Worm (Caenorhabditis elegans): Measurements from ENCODE around the gene noca-2.
A peak's percentile ranks its signal among the peaks of the same experiment; 100 is the strongest.

The noca-2 gene

DNA sequence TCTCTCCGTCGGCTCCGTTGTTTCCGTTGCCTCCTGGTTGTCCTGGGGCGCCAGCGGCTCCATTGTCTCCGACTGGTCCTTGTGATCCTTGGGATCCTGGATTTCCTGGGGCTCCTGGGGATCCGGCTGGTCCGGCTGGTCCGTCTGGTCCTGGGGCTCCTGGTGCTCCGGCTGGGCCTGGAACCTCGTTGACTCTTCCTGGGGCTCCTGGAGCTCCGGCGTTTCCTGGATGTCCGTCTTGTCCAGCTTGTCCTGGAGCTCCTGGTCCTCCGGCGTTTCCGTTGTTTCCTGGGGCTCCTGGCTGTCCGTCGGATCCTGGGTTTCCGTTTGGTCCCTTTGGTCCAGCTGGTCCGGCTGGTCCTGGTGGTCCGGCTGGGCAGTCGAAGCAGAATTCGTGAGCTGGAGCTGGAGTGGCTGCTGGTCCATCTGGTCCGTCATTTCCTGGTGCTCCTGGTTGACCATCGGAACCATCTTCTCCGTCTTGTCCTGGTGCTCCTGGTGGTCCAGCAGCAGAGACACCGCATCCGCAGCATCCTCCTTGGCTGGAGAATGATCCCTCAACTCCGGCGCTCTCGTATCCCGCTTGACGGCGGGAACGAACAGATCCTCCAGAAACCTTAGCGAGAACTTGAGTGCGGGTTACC, 44.6 kb downstream of the noca-2 start:
- TF ChIP-seq set-16 (GFP tag; IDR thresholded peaks at IDR 0.05): peak; percentile 98
- 0 out of 4 replicates have a peak, but pooled peaks of 1 of the 2 experiments have one; percentile 23 for TF ChIP-seq madf-5 (GFP tag; IDR thresholded peaks at IDR 0.05)
- no peak for TF ChIP-seq F10B5.3 (tag; optimal IDR thresholded peaks at IDR 0.05)
- TF ChIP-seq aha-1 (tag): peak; percentile 58
- no peak for TF ChIP-seq nhr-102 (tag; optimal IDR thresholded peaks at IDR 0.05)
- TF ChIP-seq nhr-111 (GFP tag; optimal IDR thresholded peaks at IDR 0.05): no peak

DNA sequence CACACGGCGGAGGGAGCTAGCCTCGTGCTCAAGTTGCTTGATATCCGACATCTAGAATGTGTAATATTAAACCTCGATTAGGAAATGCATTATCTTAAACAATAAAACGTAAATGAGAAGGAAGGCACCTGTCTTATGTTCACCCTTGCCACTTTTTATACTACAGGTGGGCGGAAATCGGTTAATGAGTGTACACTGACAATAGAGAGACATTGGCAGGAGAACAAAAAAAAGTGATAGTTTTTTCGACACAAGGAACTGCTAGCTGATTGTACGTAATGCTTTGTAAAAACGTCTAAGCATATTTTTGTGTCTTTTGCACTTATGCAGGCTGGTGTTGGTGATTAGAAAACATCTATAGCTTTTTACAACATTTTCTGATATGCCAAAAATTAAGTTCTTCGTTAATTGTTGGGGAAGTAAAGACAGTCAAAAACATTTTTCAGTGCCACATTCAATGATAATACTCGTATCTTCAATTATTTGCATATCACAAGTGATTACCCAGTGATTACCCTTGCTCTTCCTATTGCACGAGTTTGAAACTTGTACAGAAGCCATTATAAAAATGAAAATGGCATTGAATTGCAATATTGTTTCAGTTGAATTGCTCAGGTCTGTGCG, 45.4 kb downstream of the noca-2 start, which contains the start of gene col-180:
col-180 (minus strand) TSS at position 51 of the 624 bp plus-strand sequence.
- TF ChIP-seq tag-97 (GFP tag; IDR thresholded peaks at IDR 0.05) (no peak), Y75B8A.6 (GFP tag; IDR thresholded peaks at IDR 0.05) (no peak), F44E2.7 (GFP tag; IDR thresholded peaks at IDR 0.05) (no peak), lin-38 (GFP tag; IDR thresholded peaks at IDR 0.05) (no peak), nhr-76 (tag; optimal IDR thresholded peaks at IDR 0.05) (no peak), lin-15B (tag; optimal IDR thresholded peaks at IDR 0.05) (no peak), aha-1 (tag) (peak; percentile 87), ces-1 (GFP tag; optimal IDR thresholded peaks at IDR 0.05) (no peak), lsy-2 (tag; optimal IDR thresholded peaks at IDR 0.05) (no peak), daf-16 (GFP tag; optimal IDR thresholded peaks at IDR 0.05) (no peak), daf-16 (tag; optimal IDR thresholded peaks at IDR 0.05) (no peak), ztf-11 (tag; optimal IDR thresholded peaks at IDR 0.05) (no peak), skn-1 (tag; optimal IDR thresholded peaks at IDR 0.05) (no peak), lin-39 (tag; optimal IDR thresholded peaks at IDR 0.05) (no peak), vab-7 (GFP tag; IDR thresholded peaks at IDR 0.05) (no peak), mxl-3 (GFP tag; optimal IDR thresholded peaks at IDR 0.05) (peak; percentile 18), duxl-1 (tag; optimal IDR thresholded peaks at IDR 0.05; ENCODE audit: poor library complexity) (no peak), hif-1 (tag; optimal IDR thresholded peaks at IDR 0.05) (no peak), unc-62 (GFP tag; optimal IDR thresholded peaks at IDR 0.05 in 1 of 2) (peak in 1 of 2 experiments; percentile 93), unc-62 (tag; optimal IDR thresholded peaks at IDR 0.05) (no peak), nhr-42 (GFP tag; IDR thresholded peaks at IDR 0.05) (no peak), spr-3 (GFP tag; optimal IDR thresholded peaks at IDR 0.05) (no peak), mdl-1 (tag; optimal IDR thresholded peaks at IDR 0.05) (no peak), daf-8 (GFP tag; IDR thresholded peaks at IDR 0.05) (no peak), gei-8 (GFP tag; optimal IDR thresholded peaks at IDR 0.05) (no peak), zip-11 (GFP tag; IDR thresholded peaks at IDR 0.05) (no peak), dmd-6 (GFP tag; IDR thresholded peaks at IDR 0.05) (no peak), unc-39 (tag; optimal IDR thresholded peaks at IDR 0.05) (no peak)

DNA sequence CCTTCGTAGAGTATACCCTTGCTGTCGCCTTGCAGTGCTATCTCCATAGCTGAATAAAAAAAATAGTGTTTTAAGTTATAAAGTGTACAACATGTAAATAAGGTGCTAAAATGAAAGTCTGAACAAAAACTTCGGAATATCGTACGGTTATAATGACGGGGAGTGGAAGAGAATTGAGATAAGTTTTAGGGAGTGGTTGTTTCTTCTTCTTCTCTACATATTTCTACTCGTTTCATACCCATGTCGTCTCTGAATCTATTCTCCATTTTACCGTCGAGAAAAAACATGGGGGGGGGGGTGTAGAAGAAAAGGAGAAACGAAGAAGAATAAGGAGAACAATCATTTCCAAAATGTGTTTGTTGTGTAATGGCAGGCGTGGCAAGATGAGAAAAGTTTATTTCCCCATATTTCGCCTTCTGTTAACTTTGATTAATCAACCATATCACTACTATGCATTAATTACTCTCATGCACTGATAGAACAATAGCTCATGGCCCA, 49.6 kb downstream of the noca-2 start, which contains the start of gene C44C10.9:
C44C10.9 (minus strand) TSS at position 51 of the 498 bp plus-strand sequence.
- TF ChIP-seq fkh-10 (GFP tag; optimal IDR thresholded peaks at IDR 0.05): no peak
- TF ChIP-seq mxl-3 (GFP tag; optimal IDR thresholded peaks at IDR 0.05): peak; percentile 5
- peak; percentile 28 for TF ChIP-seq dve-1 (tag; optimal IDR thresholded peaks at IDR 0.05; ENCODE audit: insufficient read depth)

DNA sequence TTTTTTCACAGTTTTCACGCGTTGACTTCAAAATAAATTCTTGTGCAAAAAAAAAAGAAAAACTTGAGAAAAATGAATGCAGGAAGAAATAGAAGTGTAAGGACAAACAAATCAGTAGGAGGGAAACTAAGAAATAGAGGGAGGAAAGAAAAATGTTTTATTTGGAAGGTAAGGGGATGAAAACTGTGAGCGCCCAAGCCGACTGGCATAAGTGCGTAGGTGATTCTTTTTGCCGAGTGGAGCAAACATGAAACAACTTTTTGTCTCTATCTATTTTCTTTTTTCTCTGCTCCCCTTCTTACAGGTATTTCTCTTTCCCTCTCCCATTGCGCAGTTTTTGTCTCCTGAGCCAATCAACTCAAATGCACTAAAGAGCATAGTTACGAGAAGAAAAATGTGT, 51.8 kb downstream of the noca-2 start:
- no peak for TF ChIP-seq Y48G9A.11 (GFP tag; IDR thresholded peaks at IDR 0.05)
- TF ChIP-seq set-16 (GFP tag; IDR thresholded peaks at IDR 0.05): no peak
- no peak for TF ChIP-seq mdl-1 (tag; optimal IDR thresholded peaks at IDR 0.05)
- no peak for TF ChIP-seq hlh-11 (tag; optimal IDR thresholded peaks at IDR 0.05)
- no peak for TF ChIP-seq ceh-20 (GFP tag; IDR thresholded peaks at IDR 0.05)
- no peak for TF ChIP-seq F44E2.7 (GFP tag; IDR thresholded peaks at IDR 0.05)
- TF ChIP-seq daf-19 (GFP tag; conservative IDR thresholded peaks at IDR 0.05): no peak
- no peak for TF ChIP-seq nhr-111 (GFP tag; optimal IDR thresholded peaks at IDR 0.05)
- TF ChIP-seq mxl-3 (GFP tag; optimal IDR thresholded peaks at IDR 0.05): no peak
- no peak for TF ChIP-seq saeg-2 (GFP tag; IDR thresholded peaks at IDR 0.05)
- no peak for TF ChIP-seq zag-1 (tag; optimal IDR thresholded peaks at IDR 0.05)
- TF ChIP-seq nhr-11 (tag; optimal IDR thresholded peaks at IDR 0.05): no peak
- no peak for TF ChIP-seq tag-97 (GFP tag; IDR thresholded peaks at IDR 0.05)
- no peak for TF ChIP-seq hlh-30 (tag; optimal IDR thresholded peaks at IDR 0.05; ENCODE audit: insufficient read depth)
- TF ChIP-seq hmg-1.1 (GFP tag; IDR thresholded peaks at IDR 0.05): no peak
- no peak for TF ChIP-seq R02D3.7 (tag; optimal IDR thresholded peaks at IDR 0.05)
- TF ChIP-seq tra-1 (GFP tag; IDR thresholded peaks at IDR 0.05): no peak

Data from whole organism, L4 larva.